Worm (Caenorhabditis elegans) whole organism, young adult: ENCODE results near the gene C17B7.9.
A peak's percentile ranks its signal among the peaks of the same experiment; 100 is the strongest.

Experiments
- B0261.1 ChIP-seq: sonication (generic microtip); optimal IDR thresholded peaks from 2 replicates; lab custom pipeline; 2016; ENCODE audit warnings: mild to moderate bottlenecking, missing genetic modification characterization, moderate library complexity, missing compliant biosample characterization
- B0336.3 ChIP-seq: fragments of 200-800 bp; sonication (Bioruptor generic); IDR thresholded peaks from 2 replicates; pipeline ENCODE4 v1.3.6; 2022; ENCODE audit warnings: missing genetic modification characterization, missing compliant biosample characterization
- C17E4.6 ChIP-seq: fragments of 200-800 bp; sonication (Bioruptor generic); IDR thresholded peaks from 2 replicates; pipeline ENCODE4 v1.3.6; 2022; ENCODE audit warnings: missing genetic modification reagents, missing genetic modification characterization, missing compliant biosample characterization
- F23B12.7 ChIP-seq: sonication (generic microtip); optimal IDR thresholded peaks from 2 replicates; lab custom pipeline; 2017; ENCODE audit warnings: missing genetic modification characterization, mild to moderate bottlenecking, missing compliant biosample characterization, antibody characterized with exemption, moderate library complexity; ENCODE audit not compliant: insufficient read depth
- F33H1.4 ChIP-seq: fragments of 200-800 bp; sonication (Bioruptor generic); IDR thresholded peaks from 2 replicates; pipeline ENCODE4 v1.3.6; 2022; ENCODE audit warnings: missing genetic modification reagents, missing genetic modification characterization, missing compliant biosample characterization
- F37B4.10 ChIP-seq: fragments of 200-800 bp; sonication (Bioruptor generic); IDR thresholded peaks from 2 replicates; pipeline ENCODE4 v1.3.6; 2022; ENCODE audit warnings: missing genetic modification characterization, missing compliant biosample characterization
- F39B2.1 ChIP-seq: fragments of 200-800 bp; sonication (Bioruptor generic); IDR thresholded peaks from 2 replicates; pipeline ENCODE4 v1.3.6; 2022; ENCODE audit warnings: missing genetic modification reagents, missing genetic modification characterization, missing compliant biosample characterization
- F49E8.2 ChIP-seq: sonication (generic microtip); optimal IDR thresholded peaks from 3 replicates; lab custom pipeline; 2017; ENCODE audit warnings: missing genetic modification characterization, mild to moderate bottlenecking, missing compliant biosample characterization, antibody characterized with exemption, moderate library complexity; ENCODE audit not compliant: insufficient read depth
- F52B5.7 ChIP-seq: sonication (generic microtip); optimal IDR thresholded peaks from 2 replicates; lab custom pipeline; 2016; ENCODE audit warnings: mild to moderate bottlenecking, missing genetic modification characterization, missing compliant biosample characterization
- F57C9.4 ChIP-seq: sonication (generic microtip); optimal IDR thresholded peaks from 2 replicates; lab custom pipeline; 2017; ENCODE audit warnings: mild to moderate bottlenecking, missing genetic modification characterization, missing compliant biosample characterization
- K12H6.12 ChIP-seq: fragments of 200-800 bp; sonication (Bioruptor generic); optimal IDR thresholded peaks from 2 replicates; lab custom pipeline; 2018; ENCODE audit warnings: mild to moderate bottlenecking, missing genetic modification characterization, missing compliant biosample characterization
- Y53G8AR.9 ChIP-seq: fragments of 200-800 bp; sonication (Bioruptor generic); conservative IDR thresholded peaks from 2 replicates; pipeline ENCODE4 v1.3.6; 2022; ENCODE audit warnings: missing genetic modification reagents, missing genetic modification characterization, missing compliant biosample characterization
- Y79H2A.3 ChIP-seq: fragments of 200-800 bp; sonication (Bioruptor generic); conservative IDR thresholded peaks from 2 replicates; pipeline ENCODE4 v1.3.6; 2022; ENCODE audit warnings: missing genetic modification reagents, missing genetic modification characterization, missing compliant biosample characterization
- ZK185.1 ChIP-seq: sonication (generic microtip); optimal IDR thresholded peaks from 2 replicates; lab custom pipeline; 2016; ENCODE audit warnings: mild to moderate bottlenecking, missing genetic modification characterization, missing compliant biosample characterization; ENCODE audit not compliant: poor library complexity, severe bottlenecking
- atf-7 ChIP-seq: sonication (generic microtip); optimal IDR thresholded peaks from 2 replicates; lab custom pipeline; 2017; ENCODE audit warnings: mild to moderate bottlenecking, missing genetic modification characterization, missing compliant biosample characterization
- attf-5 ChIP-seq: fragments of 200-800 bp; sonication (Bioruptor generic); optimal IDR thresholded peaks from 2 replicates; lab custom pipeline; 2018; ENCODE audit warnings: mild to moderate bottlenecking, missing genetic modification characterization, missing compliant biosample characterization
- ccch-3 ChIP-seq: fragments of 200-800 bp; sonication (Bioruptor generic); optimal IDR thresholded peaks from 2 replicates; lab custom pipeline; 2018; ENCODE audit warnings: mild to moderate bottlenecking, missing genetic modification characterization, missing compliant biosample characterization
- cebp-2 ChIP-seq: fragments of 200-800 bp; sonication (Bioruptor generic); IDR thresholded peaks from 2 replicates; pipeline ENCODE4 v1.3.6; 2022; ENCODE audit warnings: missing genetic modification characterization, missing compliant biosample characterization
- ceh-100 ChIP-seq: fragments of 200-800 bp; sonication (Bioruptor generic); IDR thresholded peaks from 2 replicates; pipeline ENCODE4 v1.3.6; 2022; ENCODE audit warnings: missing genetic modification reagents, missing genetic modification characterization, missing compliant biosample characterization
- ceh-27 ChIP-seq: fragments of 200-800 bp; sonication (Bioruptor generic); optimal IDR thresholded peaks from 2 replicates; lab custom pipeline; 2018; ENCODE audit warnings: mild to moderate bottlenecking, missing genetic modification characterization, moderate library complexity, missing compliant biosample characterization
- ceh-58 ChIP-seq: fragments of 200-800 bp; sonication (Bioruptor generic); IDR thresholded peaks from 2 replicates; pipeline ENCODE4 v1.3.6; 2022; ENCODE audit warnings: missing genetic modification characterization, missing compliant biosample characterization
- chd-7 ChIP-seq: sonication (generic microtip); optimal IDR thresholded peaks from 2 replicates; lab custom pipeline; 2016; ENCODE audit warnings: mild to moderate bottlenecking, missing genetic modification characterization, moderate library complexity, missing compliant biosample characterization
- dox-1 ChIP-seq: fragments of 200-800 bp; sonication (Bioruptor generic); IDR thresholded peaks from 2 replicates; pipeline ENCODE4 v1.3.6; 2022; ENCODE audit warnings: missing genetic modification reagents, missing genetic modification characterization, missing compliant biosample characterization
- egl-44 ChIP-seq: fragments of 200-800 bp; sonication (Bioruptor generic); IDR thresholded peaks from 2 replicates; pipeline ENCODE4 v1.3.6; 2022; ENCODE audit warnings: missing genetic modification reagents, missing genetic modification characterization, missing compliant biosample characterization
- hlh-26 ChIP-seq: fragments of 200-800 bp; sonication (Bioruptor generic); conservative IDR thresholded peaks from 2 replicates; pipeline ENCODE4 v1.3.6; 2022; ENCODE audit warnings: missing genetic modification reagents, missing genetic modification characterization, missing compliant biosample characterization
- hmg-1.2 ChIP-seq: fragments of 200-800 bp; sonication (Bioruptor generic); IDR thresholded peaks from 2 replicates; pipeline ENCODE4 v1.3.6; 2022; ENCODE audit warnings: missing genetic modification reagents, missing genetic modification characterization, missing compliant biosample characterization
- hsf-1 ChIP-seq: fragments of 200-800 bp; sonication (Bioruptor generic); IDR thresholded peaks from 2 replicates; pipeline ENCODE4 v1.3.6; 2022; ENCODE audit warnings: missing genetic modification reagents, missing genetic modification characterization, missing compliant biosample characterization
- lin-40 ChIP-seq: sonication (generic microtip); optimal IDR thresholded peaks from 2 replicates; lab custom pipeline; 2016; ENCODE audit warnings: missing genetic modification characterization, mild to moderate bottlenecking, missing compliant biosample characterization, missing genotype, missing genetic modification reagents
- lsl-1 ChIP-seq: fragments of 200-800 bp; sonication (Bioruptor generic); optimal IDR thresholded peaks from 2 replicates; lab custom pipeline; 2018; ENCODE audit warnings: mild to moderate bottlenecking, missing genetic modification characterization, moderate library complexity, missing compliant biosample characterization
- lsy-27 ChIP-seq: sonication (generic microtip); optimal IDR thresholded peaks from 2 replicates; lab custom pipeline; 2017; ENCODE audit warnings: missing genetic modification characterization, mild to moderate bottlenecking, missing compliant biosample characterization, antibody characterized with exemption, missing genotype, borderline replicate concordance; ENCODE audit not compliant: insufficient read depth
- madf-6 ChIP-seq: fragments of 200-800 bp; sonication (Bioruptor generic); IDR thresholded peaks from 2 replicates; pipeline ENCODE4 v1.3.6; 2022; ENCODE audit warnings: missing genetic modification reagents, missing genetic modification characterization, missing compliant biosample characterization
- mcd-1 ChIP-seq: fragments of 200-800 bp; sonication (Bioruptor generic); IDR thresholded peaks from 2 replicates; pipeline ENCODE4 v1.3.6; 2022; ENCODE audit warnings: missing genetic modification reagents, missing genetic modification characterization, missing compliant biosample characterization
- mes-4 ChIP-seq: sonication (generic microtip); optimal IDR thresholded peaks from 2 replicates; lab custom pipeline; 2016; ENCODE audit warnings: missing genotype, missing genetic modification characterization, missing compliant biosample characterization
- mxl-1 ChIP-seq: sonication (generic microtip); optimal IDR thresholded peaks from 2 replicates; lab custom pipeline; 2016; ENCODE audit warnings: missing genetic modification characterization, missing compliant biosample characterization
- nfya-1 ChIP-seq: sonication (generic microtip); optimal IDR thresholded peaks from 2 replicates; lab custom pipeline; 2017; ENCODE audit warnings: antibody characterized with exemption, missing compliant biosample characterization, missing genetic modification characterization, borderline replicate concordance; ENCODE audit not compliant: insufficient read depth
- nfyb-1 ChIP-seq: fragments of 200-800 bp; sonication (Bioruptor generic); IDR thresholded peaks from 2 replicates; pipeline ENCODE4 v1.3.6; 2022; ENCODE audit warnings: missing genetic modification reagents, missing genetic modification characterization, missing compliant biosample characterization
- nhr-80 ChIP-seq: sonication (generic microtip); optimal IDR thresholded peaks from 2 replicates; lab custom pipeline; 2016; ENCODE audit warnings: missing genetic modification characterization, missing compliant biosample characterization
- pbrm-1 ChIP-seq: fragments of 200-800 bp; sonication (Bioruptor generic); IDR thresholded peaks from 2 replicates; pipeline ENCODE4 v1.3.6; 2022; ENCODE audit warnings: missing genetic modification reagents, missing genetic modification characterization, missing compliant biosample characterization
- rec-8 ChIP-seq, 2 experiments: sonication (generic microtip); optimal IDR thresholded peaks; 2 replicates each; lab custom pipeline; 2016; ENCODE audit warnings: mild to moderate bottlenecking in 2 of 2, missing genetic modification characterization in 2 of 2, missing genetic modification reagents in 2 of 2, missing genotype in 2 of 2, missing biosample characterization in 1 of 2, missing compliant biosample characterization in 1 of 2, moderate library complexity in 1 of 2
- sdz-38 ChIP-seq: sonication (generic microtip); optimal IDR thresholded peaks from 2 replicates; lab custom pipeline; 2016; ENCODE audit warnings: missing genotype, missing genetic modification characterization, missing compliant biosample characterization
- snpc-3.4 ChIP-seq: sonication (generic microtip); optimal IDR thresholded peaks from 2 replicates; lab custom pipeline; 2017; ENCODE audit warnings: missing genetic modification characterization, mild to moderate bottlenecking, missing compliant biosample characterization, antibody characterized with exemption, moderate library complexity, missing genotype, missing genetic modification reagents
- somi-1 ChIP-seq: fragments of 200-800 bp; sonication (Bioruptor generic); optimal IDR thresholded peaks from 2 replicates; lab custom pipeline; 2018; ENCODE audit warnings: mild to moderate bottlenecking, missing genetic modification characterization, missing compliant biosample characterization
- sptf-2 ChIP-seq: fragments of 200-800 bp; sonication (Bioruptor generic); optimal IDR thresholded peaks from 2 replicates; lab custom pipeline; 2018; ENCODE audit warnings: mild to moderate bottlenecking, missing genetic modification characterization, missing compliant biosample characterization
- tlf-1 ChIP-seq: fragments of 200-800 bp; sonication (Bioruptor generic); optimal IDR thresholded peaks from 2 replicates; lab custom pipeline; 2018; ENCODE audit warnings: mild to moderate bottlenecking, missing genetic modification characterization, missing compliant biosample characterization
- unc-130 ChIP-seq: sonication (generic microtip); optimal IDR thresholded peaks from 2 replicates; lab custom pipeline; 2016; ENCODE audit warnings: missing genetic modification reagents, missing genetic modification characterization, missing compliant biosample characterization
- ztf-28 ChIP-seq: fragments of 200-800 bp; sonication (Bioruptor generic); IDR thresholded peaks from 2 replicates; pipeline ENCODE4 v1.3.6; 2022; ENCODE audit warnings: missing genetic modification reagents, missing genetic modification characterization, missing compliant biosample characterization
- ztf-3 ChIP-seq: fragments of 200-800 bp; sonication (Bioruptor generic); optimal IDR thresholded peaks from 2 replicates; lab custom pipeline; 2018; ENCODE audit warnings: mild to moderate bottlenecking, missing genetic modification characterization, missing compliant biosample characterization

The C17B7.9 gene

DNA sequence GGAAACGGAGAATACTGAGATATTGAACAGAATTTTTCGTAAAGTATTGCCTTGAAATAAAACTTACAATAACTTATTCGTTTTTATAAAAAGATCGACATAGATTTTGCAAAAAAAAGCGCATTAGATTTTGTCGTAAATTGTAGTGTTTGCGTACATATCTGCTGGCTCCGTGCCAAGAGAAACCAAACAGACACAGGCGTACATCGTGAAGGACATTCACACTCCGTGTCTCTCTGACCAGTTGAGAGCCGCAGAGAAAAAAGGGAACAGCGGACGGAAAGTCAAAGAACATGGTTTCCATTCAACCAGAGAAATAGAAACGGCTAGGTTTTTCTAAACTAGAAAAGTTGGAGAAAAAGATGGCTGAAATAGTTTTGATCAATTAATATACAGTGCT is 16.6 kb downstream of the C17B7.9 start, which contains the start of gene arrd-19 (continued):
- TF ChIP-seq ceh-58 (GFP tag; lab: Robert Waterston, UW) (no peak), somi-1 (no peak), ztf-28 (GFP tag; lab: Robert Waterston, UW) (no peak), pbrm-1 (GFP tag; lab: Robert Waterston, UW) (peak; percentile 66; the same call in 1 of the 2 replicates), Y79H2A.3 (GFP tag; lab: Robert Waterston, UW) (no peak), nhr-80 (tag; lab: Kevin White, UChicago) (peak; percentile 73), tlf-1 (GFP tag; lab: Kevin White, UChicago) (no peak), nfya-1 (no peak), sdz-38 (tag; lab: Kevin White, UChicago) (no peak), snpc-3.4 (tag; lab: Kevin White, UChicago) (no peak), lsl-1 (GFP tag; lab: Kevin White, UChicago) (no peak), F49E8.2 (no peak), F57C9.4 (no peak), sptf-2 (GFP tag; lab: Kevin White, UChicago) (no peak), mes-4 (tag; lab: Kevin White, UChicago) (no peak), madf-6 (GFP tag; lab: Robert Waterston, UW) (no peak), lin-40 (tag; lab: Kevin White, UChicago) (no peak), nfyb-1 (peak; percentile 73; the same call in 1 of the 2 replicates), hlh-26 (GFP tag; lab: Robert Waterston, UW) (no peak), atf-7 (tag; lab: Kevin White, UChicago) (no peak), Y53G8AR.9 (GFP tag; lab: Robert Waterston, UW) (peak; percentile 47; the same call in 1 of the 2 replicates), F23B12.7 (tag; lab: Kevin White, UChicago) (no peak), attf-5 (peak; percentile 65), ztf-3 (no peak), F39B2.1 (GFP tag; lab: Robert Waterston, UW) (no peak), cebp-2 (GFP tag; lab: Robert Waterston, UW) (no peak), ceh-100 (GFP tag; lab: Robert Waterston, UW) (peak; percentile 48; the same call in 1 of the 2 replicates), B0336.3 (no peak), dox-1 (peak; percentile 97), ZK185.1 (tag; lab: Kevin White, UChicago) (peak; percentile 51), mcd-1 (GFP tag; lab: Robert Waterston, UW) (no peak; the same call in 1 of the 2 replicates), hsf-1 (GFP tag; lab: Robert Waterston, UW) (no peak), mxl-1 (tag; lab: Kevin White, UChicago) (no peak)
- TF ChIP-seq, all 124 proteins: peak for 25

ce11 chrV:3312067-3312666 is 19.8 kb downstream of the C17B7.9 start, which contains the start of gene arrd-18:
Gene arrd-18, minus strand, starts transcription at chrV:3312117.
- TF ChIP-seq attf-5 (peak; percentile 11), unc-130 (no peak), chd-7 (tag; lab: Kevin White, UChicago) (no peak), F37B4.10 (no peak), F33H1.4 (GFP tag; lab: Robert Waterston, UW) (no peak), nfyb-1 (peak; percentile 72; the same call in 1 of the 2 replicates), K12H6.12 (tag; lab: Kevin White, UChicago) (no peak), nhr-80 (tag; lab: Kevin White, UChicago) (peak; percentile 56), B0261.1 (no peak), lsy-27 (tag; lab: Kevin White, UChicago) (no peak), ceh-27 (no peak), hsf-1 (GFP tag; lab: Robert Waterston, UW) (no peak), F52B5.7 (tag; lab: Kevin White, UChicago) (no peak), rec-8 (tag; optimal IDR thresholded peaks at IDR 0.05; lab: Kevin White, UChicago) (no peak), sptf-2 (GFP tag; lab: Kevin White, UChicago) (no peak), ccch-3 (GFP tag; lab: Kevin White, UChicago) (no peak), hmg-1.2 (GFP tag; lab: Robert Waterston, UW) (peak; percentile 74; the same call in 1 of the 2 replicates), egl-44 (GFP tag; lab: Robert Waterston, UW) (no peak), C17E4.6 (no peak)
